Fruit fly (Drosophila melanogaster): ENCODE results near the gene D2hgdh.

Gene D2hgdh

dm6 chrX:2137587-2138341 is 3.5 kb upstream of the D2hgdh start (continued):
- TF ChIP-seq klu (GFP tag; IDR thresholded peaks at IDR 0.05) (peak; percentile 98), H2.0 (GFP tag; IDR thresholded peaks at IDR 0.05) (peak; percentile 98), Rx (GFP tag; IDR thresholded peaks at IDR 0.05) (peak; percentile 96), ttk (GFP tag; IDR thresholded peaks at IDR 0.05) (peak; percentile 98), CG4360 (GFP tag; IDR thresholded peaks at IDR 0.05) (peak; percentile 91), da (GFP tag; optimal IDR thresholded peaks at IDR 0.05) (peak; percentile 84), CG9932 (GFP tag; IDR thresholded peaks at IDR 0.05) (peak; percentile 98), lab (GFP tag; optimal IDR thresholded peaks at IDR 0.05) (peak; percentile 99), sim (GFP tag; IDR thresholded peaks at IDR 0.05) (peak; percentile 98), pum (GFP tag; optimal IDR thresholded peaks at IDR 0.05) (peak; percentile 89), GATAe (GFP tag; conservative IDR thresholded peaks at IDR 0.05) (peak; percentile 97), Doc2 (GFP tag; IDR thresholded peaks at IDR 0.05) (peak; percentile 95), D19B (GFP tag; optimal IDR thresholded peaks at IDR 0.05) (peak; percentile 86), fru (optimal IDR thresholded peaks at IDR 0.05) (no peak), Hr3 (GFP tag; optimal IDR thresholded peaks at IDR 0.05) (peak; percentile 95), al (GFP tag; IDR thresholded peaks at IDR 0.05) (peak; percentile 99), pnt (GFP tag; optimal IDR thresholded peaks at IDR 0.05) (peak; percentile 89), HLHmδ (GFP tag; optimal IDR thresholded peaks at IDR 0.05) (no peak), hkb (optimal IDR thresholded peaks at IDR 0.05) (peak; percentile 14), hkb (GFP tag; IDR thresholded peaks at IDR 0.05) (peak; percentile 99), danr (GFP tag; IDR thresholded peaks at IDR 0.05) (peak; percentile 99), CG32772 (GFP tag; IDR thresholded peaks at IDR 0.05) (peak; percentile 98), CG7556 (GFP tag; optimal IDR thresholded peaks at IDR 0.05) (peak; percentile 99), CG9727 (GFP tag; optimal IDR thresholded peaks at IDR 0.05) (peak; percentile 98), CG8924 (tag; optimal IDR thresholded peaks at IDR 0.05) (peak; percentile 99), CG17829 (tag; optimal IDR thresholded peaks at IDR 0.05) (peak; percentile 99), lov (optimal IDR thresholded peaks at IDR 0.05) (no peak), lov (GFP tag; IDR thresholded peaks at IDR 0.05) (peak; percentile 96), ara (GFP tag; IDR thresholded peaks at IDR 0.05) (peak; percentile 99), Dad (GFP tag; optimal IDR thresholded peaks at IDR 0.05) (peak; percentile 93), CG18599 (GFP tag; optimal IDR thresholded peaks at IDR 0.05) (peak; percentile 100), CG8765 (GFP tag; IDR thresholded peaks at IDR 0.05) (peak; percentile 98), hb (GFP tag; IDR thresholded peaks at IDR 0.05; ENCODE audit: partially characterized antibody) (peak; percentile 79), Lhr (GFP tag; optimal IDR thresholded peaks at IDR 0.05) (peak; percentile 96), CG10462 (GFP tag; optimal IDR thresholded peaks at IDR 0.05) (peak; percentile 97), BtbVII (GFP tag; optimal IDR thresholded peaks at IDR 0.05) (peak; percentile 99), prd (optimal IDR thresholded peaks at IDR 0.05) (no peak), prd (GFP tag; IDR thresholded peaks at IDR 0.05) (peak; percentile 99), CG14050 (GFP tag; IDR thresholded peaks at IDR 0.05) (peak; percentile 98), sens (GFP tag) (peak; percentile 99), BEAF-32 (GFP tag; optimal IDR thresholded peaks at IDR 0.05) (peak; percentile 17), zen (tag; optimal IDR thresholded peaks at IDR 0.05) (peak; percentile 99), CG1792 (GFP tag; optimal IDR thresholded peaks at IDR 0.05) (peak; percentile 75), CG30403 (GFP tag; optimal IDR thresholded peaks at IDR 0.05) (peak; percentile 97), CG11504 (tag; optimal IDR thresholded peaks at IDR 0.05) (peak; percentile 98), CG12942 (GFP tag; optimal IDR thresholded peaks at IDR 0.05) (peak; percentile 97), kni (GFP tag; optimal IDR thresholded peaks at IDR 0.05) (peak; percentile 94), CG14014 (GFP tag; IDR thresholded peaks at IDR 0.05) (peak; percentile 99), wor (GFP tag; IDR thresholded peaks at IDR 0.05) (peak; percentile 99), dati (GFP tag; IDR thresholded peaks at IDR 0.05) (peak; percentile 95), MESR4 (GFP tag; optimal IDR thresholded peaks at IDR 0.05) (peak; percentile 58), Lpt (GFP tag; optimal IDR thresholded peaks at IDR 0.05) (no peak)
